Fruit fly (Drosophila melanogaster) Kc167 (cell line): ENCODE data around the gene Hrs.

ENCODE experiments used
- Myc ChIP-seq: fragments of >200 bp; optimal IDR thresholded peaks from 2 replicates; lab custom pipeline; 2017; ENCODE audit warnings: missing external identifiers
- Sin3A ChIP-seq: fragments of >200 bp; optimal IDR thresholded peaks from 2 replicates; lab custom pipeline; 2018; ENCODE audit warnings: missing external identifiers
- h ChIP-seq: fragments of >200 bp; optimal IDR thresholded peaks from 3 replicates; lab custom pipeline; 2018; ENCODE audit warnings: missing external identifiers
- insv ChIP-seq: fragments of >200 bp; optimal IDR thresholded peaks from 3 replicates; lab custom pipeline; 2018; ENCODE audit warnings: missing external identifiers
- psq ChIP-seq: fragments of >200 bp; optimal IDR thresholded peaks from 2 replicates; lab custom pipeline; 2017; ENCODE audit warnings: missing external identifiers
- ttk ChIP-seq: sonication (Bioruptor generic); optimal IDR thresholded peaks from 2 replicates; lab custom pipeline; 2017; ENCODE audit warnings: missing external identifiers

The Hrs gene

dm6 chr2L:2751085-2751710, 11.4 kb downstream of the Hrs start:
- no peak for TF ChIP-seq insv
- TF ChIP-seq Sin3A, result no peak
- no peak for TF ChIP-seq Myc (lab: Kevin White, UChicago)
- no peak for TF ChIP-seq h (lab: Kevin White, UChicago)
- no peak for TF ChIP-seq ttk (lab: Kevin White, UChicago)
- TF ChIP-seq psq (lab: Kevin White, UChicago), result no peak

- TF ChIP-seq Myc (lab: Kevin White, UChicago) (no peak), psq (lab: Kevin White, UChicago) (no peak), Sin3A (no peak), ttk (lab: Kevin White, UChicago) (no peak), insv (no peak), h (lab: Kevin White, UChicago) (no peak)
Observed at dm6 chr2L:2751904-2752459, 12.2 kb downstream of the Hrs start, which contains the start of gene Bacc. TSS of gene Bacc (plus strand) at chr2L:2752445.

- TF ChIP-seq Myc (lab: Kevin White, UChicago), result no peak
- no peak for TF ChIP-seq Sin3A
- TF ChIP-seq insv, result no peak
- no peak for TF ChIP-seq h (lab: Kevin White, UChicago)
- no peak for TF ChIP-seq ttk (lab: Kevin White, UChicago)
- TF ChIP-seq psq (lab: Kevin White, UChicago), result no peak
Observed at dm6 chr2L:2752460-2753411, 12.9 kb downstream of the Hrs start, which contains the start of gene Pgk. TSS of gene Pgk (minus strand) at chr2L:2753068.

dm6 chr2L:2753789-2754436, 14.1 kb downstream of the Hrs start:
- TF ChIP-seq psq (lab: Kevin White, UChicago) (no peak), insv (no peak), h (lab: Kevin White, UChicago) (no peak), ttk (lab: Kevin White, UChicago) (no peak)

- TF ChIP-seq psq (lab: Kevin White, UChicago) (no peak), insv (no peak), Sin3A (no peak), ttk (lab: Kevin White, UChicago) (no peak), Myc (lab: Kevin White, UChicago) (no peak), h (lab: Kevin White, UChicago) (no peak)
Observed at dm6 chr2L:2754437-2755322, 14.9 kb downstream of the Hrs start.

dm6 chr2L:2755323-2755695, 15.5 kb downstream of the Hrs start:
- TF ChIP-seq ttk (lab: Kevin White, UChicago), result no peak
- TF ChIP-seq Sin3A, result no peak
- TF ChIP-seq insv, result peak; percentile 89
- peak; percentile 76 for TF ChIP-seq h (lab: Kevin White, UChicago)

- TF ChIP-seq psq (lab: Kevin White, UChicago) (no peak), Myc (lab: Kevin White, UChicago) (no peak), Sin3A (no peak), h (lab: Kevin White, UChicago) (no peak), ttk (lab: Kevin White, UChicago) (no peak), insv (no peak)
Observed at dm6 chr2L:2757930-2758556, 18.3 kb downstream of the Hrs start.

dm6 chr2L:2759654-2760053, 19.9 kb downstream of the Hrs start, which contains the start of the genes HemK2, Snapin and Tnpo-SR:
TSS of gene HemK2 (minus strand) at chr2L:2759677.
TSS of gene Snapin (minus strand) at chr2L:2759677.
TSS of gene Tnpo-SR (plus strand) at chr2L:2759924.
- TF ChIP-seq ttk (lab: Kevin White, UChicago) (no peak), insv (no peak), Myc (lab: Kevin White, UChicago) (no peak), h (lab: Kevin White, UChicago) (no peak), psq (lab: Kevin White, UChicago) (no peak), Sin3A (no peak)

dm6 chr2L:2760288-2760687, 20.5 kb downstream of the Hrs start:
- TF ChIP-seq Sin3A, result no peak
- TF ChIP-seq Myc (lab: Kevin White, UChicago), result no peak
- TF ChIP-seq insv, result no peak
- no peak for TF ChIP-seq ttk (lab: Kevin White, UChicago)
- TF ChIP-seq psq (lab: Kevin White, UChicago), result no peak
- no peak for TF ChIP-seq h (lab: Kevin White, UChicago)

- no peak for TF ChIP-seq Myc (lab: Kevin White, UChicago)
Observed at dm6 chr2L:2765659-2766373, 26.0 kb downstream of the Hrs start, which contains the start of the genes Snx21 and aph-1. TSS of gene Snx21 (minus strand) at chr2L:2765665. TSS of gene aph-1 (plus strand) at chr2L:2766233.
